Fruit fly (Drosophila melanogaster): ENCODE data around the gene CG7443.
A peak's percentile ranks its signal among the peaks of the same experiment; 100 is the strongest.

CG7443 gene

dm6 chr3R:8300928-8301752 lies 23.0 kb upstream of the CG7443 start, which contains the start of the genes CG9626 and mRpL1 (continued):
- peak; percentile 9 for TF ChIP-seq CG7786 (GFP tag; optimal IDR thresholded peaks at IDR 0.05)
- TF ChIP-seq bigmax (GFP tag; optimal IDR thresholded peaks at IDR 0.05) = peak; percentile 93
- no peak for TF ChIP-seq jigr1 (GFP tag; IDR thresholded peaks at IDR 0.05)
- TF ChIP-seq CG13287 (GFP tag; IDR thresholded peaks at IDR 0.05; ENCODE audit: partially characterized antibody) = peak; percentile 60
- TF ChIP-seq Abd-B (GFP tag; optimal IDR thresholded peaks at IDR 0.05) = peak; percentile 78
- peak; percentile 43 for TF ChIP-seq vfl (GFP tag; optimal IDR thresholded peaks at IDR 0.05)
- peak; percentile 8 for TF ChIP-seq Max (GFP tag; optimal IDR thresholded peaks at IDR 0.05)
- peak; percentile 19 for TF ChIP-seq CrebB (tag; optimal IDR thresholded peaks at IDR 0.05)
- TF ChIP-seq Spps (tag; optimal IDR thresholded peaks at IDR 0.05) = no peak
- TF ChIP-seq pnt (GFP tag; optimal IDR thresholded peaks at IDR 0.05) = no peak
- TF ChIP-seq CG10267 (tag; optimal IDR thresholded peaks at IDR 0.05) = peak; percentile 94
- TF ChIP-seq mld (GFP tag; IDR thresholded peaks at IDR 0.05; ENCODE audit: partially characterized antibody) = no peak
- no peak for TF ChIP-seq ash1 (GFP tag; optimal IDR thresholded peaks at IDR 0.05)
- TF ChIP-seq BEAF-32 (GFP tag; optimal IDR thresholded peaks at IDR 0.05) = peak; percentile 58
- TF ChIP-seq mam (GFP tag; optimal IDR thresholded peaks at IDR 0.05) = peak; percentile 34
- peak; percentile 94 for TF ChIP-seq pita (GFP tag; optimal IDR thresholded peaks at IDR 0.05)
- TF ChIP-seq CG12659 (GFP tag; optimal IDR thresholded peaks at IDR 0.05) = peak; percentile 52
- TF ChIP-seq CG4820 (GFP tag; optimal IDR thresholded peaks at IDR 0.05) = no peak
- peak in 1 of 2 experiments; percentile 89 for TF ChIP-seq tll (GFP tag; optimal IDR thresholded peaks at IDR 0.05)
- TF ChIP-seq dmrt11E (tag; optimal IDR thresholded peaks at IDR 0.05) = peak; percentile 6
- peak; percentile 54 for TF ChIP-seq CG3163 (GFP tag; optimal IDR thresholded peaks at IDR 0.05)
- no peak for TF ChIP-seq CG8765 (GFP tag; IDR thresholded peaks at IDR 0.05)
- peak; percentile 71 for TF ChIP-seq CG2116 (GFP tag; optimal IDR thresholded peaks at IDR 0.05)
- peak; percentile 47 for TF ChIP-seq zfh2 (GFP tag; optimal IDR thresholded peaks at IDR 0.05)
- peak; percentile 80 for TF ChIP-seq Ets97D (GFP tag; optimal IDR thresholded peaks at IDR 0.05)
- peak; percentile 100 for TF ChIP-seq trem (tag; optimal IDR thresholded peaks at IDR 0.05)
- peak; percentile 58 for TF ChIP-seq CG33213 (GFP tag; optimal IDR thresholded peaks at IDR 0.05)
- peak; percentile 22 for TF ChIP-seq CG17912 (GFP tag; optimal IDR thresholded peaks at IDR 0.05)
- TF ChIP-seq nerfin-2 (GFP tag; IDR thresholded peaks at IDR 0.05; ENCODE audit: partially characterized antibody) = 0 out of 2 replicates have a peak, but pooled peaks have one; percentile 12
- peak; percentile 64 for TF ChIP-seq CG17186 (GFP tag; optimal IDR thresholded peaks at IDR 0.05)
- no peak for TF ChIP-seq C15 (GFP tag; IDR thresholded peaks at IDR 0.05)
- TF ChIP-seq MBD-R2 (GFP tag; IDR thresholded peaks at IDR 0.05) = peak; percentile 91
- TF ChIP-seq CG3065 (GFP tag; optimal IDR thresholded peaks at IDR 0.05) = peak; percentile 6
- TF ChIP-seq HLH4C (GFP tag; IDR thresholded peaks at IDR 0.05; ENCODE audit: partially characterized antibody) = peak; percentile 15; the same call in 1 of the 3 replicates
- peak in 1 of 2 experiments; percentile 53 for TF ChIP-seq insv (GFP tag; optimal IDR thresholded peaks at IDR 0.05)
- TF ChIP-seq CG4617 (GFP tag; optimal IDR thresholded peaks at IDR 0.05; ENCODE audit: borderline replicate concordance) = peak; percentile 92
- peak; percentile 49 for TF ChIP-seq Sin3A (optimal IDR thresholded peaks at IDR 0.05)
- TF ChIP-seq GATAe (GFP tag; conservative IDR thresholded peaks at IDR 0.05) = peak; percentile 70; the same call in 1 of the 2 replicates
- TF ChIP-seq Myb (GFP tag; optimal IDR thresholded peaks at IDR 0.05) = peak; percentile 99
- TF ChIP-seq bbx (GFP tag; IDR thresholded peaks at IDR 0.05; ENCODE audit: partially characterized antibody) = peak; percentile 47
- TF ChIP-seq NC2α (GFP tag; optimal IDR thresholded peaks at IDR 0.05) = no peak
- peak; percentile 43 for TF ChIP-seq HmgD (GFP tag; optimal IDR thresholded peaks at IDR 0.05)
- peak; percentile 9 for TF ChIP-seq Meics (GFP tag; optimal IDR thresholded peaks at IDR 0.05)
- no peak for TF ChIP-seq toy (GFP tag; IDR thresholded peaks at IDR 0.05)
- TF ChIP-seq Pdp1 (GFP tag; optimal IDR thresholded peaks at IDR 0.05) = peak in 1 of 2 experiments; percentile 100
- TF ChIP-seq jumu (GFP tag; optimal IDR thresholded peaks at IDR 0.05) = peak; percentile 21
- no peak for TF ChIP-seq CG7271 (tag; optimal IDR thresholded peaks at IDR 0.05)
- peak; percentile 87 for TF ChIP-seq sd (tag; optimal IDR thresholded peaks at IDR 0.05)
